Fruit fly (Drosophila melanogaster): ENCODE data around the gene CG43731.

The CG43731 gene

DNA sequence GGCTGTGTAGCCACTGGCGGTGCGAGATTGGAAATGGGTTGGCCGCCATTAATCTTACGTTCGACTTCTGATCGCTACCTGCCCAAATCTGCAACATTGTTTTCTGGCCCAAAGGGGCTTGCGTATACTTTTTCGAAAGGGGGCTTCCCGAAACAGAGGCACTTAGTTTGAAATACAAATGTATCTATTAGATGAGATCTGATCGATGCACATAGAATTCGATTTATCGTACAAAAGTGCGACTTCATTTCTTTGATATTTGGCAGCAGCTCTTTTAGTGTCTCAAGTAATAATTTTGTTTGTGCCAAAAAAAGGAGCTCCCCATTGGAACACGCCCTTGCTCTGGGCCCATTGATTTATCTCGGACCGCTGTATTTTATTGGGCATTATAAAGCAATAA is 30.1 kb upstream of the CG43731 start:
- TF ChIP-seq vri (GFP tag; optimal IDR thresholded peaks at IDR 0.05) (no peak), CG6163 (GFP tag; IDR thresholded peaks at IDR 0.05) (no peak), Smox (GFP tag; optimal IDR thresholded peaks at IDR 0.05) (peak; percentile 21), spab (GFP tag; optimal IDR thresholded peaks at IDR 0.05) (no peak), CG11902 (GFP tag; optimal IDR thresholded peaks at IDR 0.05) (no peak), topi (GFP tag; optimal IDR thresholded peaks at IDR 0.05) (peak; percentile 20), CG34406 (GFP tag; optimal IDR thresholded peaks at IDR 0.05) (no peak), Eip78C (GFP tag) (peak; percentile 56), dsx (GFP tag; optimal IDR thresholded peaks at IDR 0.05; ENCODE audit: poor library complexity, severe bottlenecking) (peak; percentile 82), fd59A (GFP tag; optimal IDR thresholded peaks at IDR 0.05) (no peak), esn (GFP tag; optimal IDR thresholded peaks at IDR 0.05) (peak; percentile 15), net (GFP tag; optimal IDR thresholded peaks at IDR 0.05) (no peak), Blimp-1 (GFP tag; optimal IDR thresholded peaks at IDR 0.05) (no peak), pdm3 (GFP tag; optimal IDR thresholded peaks at IDR 0.05) (no peak), CG3919 (GFP tag; optimal IDR thresholded peaks at IDR 0.05) (no peak), Hr39 (GFP tag; optimal IDR thresholded peaks at IDR 0.05) (peak; percentile 9), svp (GFP tag) (peak; percentile 62), CG11294 (GFP tag; IDR thresholded peaks at IDR 0.05) (no peak), Met (GFP tag; optimal IDR thresholded peaks at IDR 0.05) (peak; percentile 25), Hr4 (GFP tag; optimal IDR thresholded peaks at IDR 0.05) (no peak), CG4318 (GFP tag; optimal IDR thresholded peaks at IDR 0.05) (no peak), lz (GFP tag; optimal IDR thresholded peaks at IDR 0.05) (peak; percentile 5)

DNA sequence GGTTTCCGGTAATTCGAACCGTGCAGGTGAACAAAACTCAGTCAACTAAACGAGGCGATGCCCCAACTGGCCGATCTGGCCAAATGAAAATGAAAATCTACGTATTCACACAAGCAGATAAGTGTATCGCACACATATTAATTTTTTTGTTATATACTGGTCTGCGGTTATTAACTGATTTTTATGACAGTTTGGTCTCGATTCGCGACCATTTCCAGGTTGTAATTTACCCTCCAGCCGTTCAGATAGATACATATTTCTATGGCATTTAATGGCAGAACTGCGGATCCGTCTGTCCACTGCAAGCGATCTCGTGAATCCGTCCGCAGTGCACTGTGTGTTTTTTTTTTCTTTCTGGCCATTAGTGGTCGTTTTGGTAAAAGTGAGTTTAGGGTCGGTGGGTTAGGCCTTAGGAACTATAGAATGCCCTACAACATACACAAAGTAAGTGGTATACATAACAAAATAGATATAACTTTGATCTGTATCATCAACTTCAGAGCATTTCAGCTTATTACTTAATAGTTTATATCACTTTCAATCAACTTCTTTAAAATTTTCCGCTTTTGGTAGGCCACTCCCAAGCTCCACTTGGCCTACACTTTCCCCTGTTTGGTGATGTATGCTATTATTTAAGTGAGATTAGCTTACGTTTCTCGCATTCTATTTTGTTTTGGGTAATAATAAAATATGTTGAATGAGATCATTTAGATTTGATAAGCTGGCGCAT is 27.6 kb upstream of the CG43731 start, which contains the start of gene CG17572:
Gene CG17572, minus strand, starts transcription at position 51 of the 730 bp plus-strand sequence.
- TF ChIP-seq ss (GFP tag; optimal IDR thresholded peaks at IDR 0.05) (no peak), cyc (GFP tag; optimal IDR thresholded peaks at IDR 0.05) (no peak), Eip78C (GFP tag) (peak; percentile 13)

DNA sequence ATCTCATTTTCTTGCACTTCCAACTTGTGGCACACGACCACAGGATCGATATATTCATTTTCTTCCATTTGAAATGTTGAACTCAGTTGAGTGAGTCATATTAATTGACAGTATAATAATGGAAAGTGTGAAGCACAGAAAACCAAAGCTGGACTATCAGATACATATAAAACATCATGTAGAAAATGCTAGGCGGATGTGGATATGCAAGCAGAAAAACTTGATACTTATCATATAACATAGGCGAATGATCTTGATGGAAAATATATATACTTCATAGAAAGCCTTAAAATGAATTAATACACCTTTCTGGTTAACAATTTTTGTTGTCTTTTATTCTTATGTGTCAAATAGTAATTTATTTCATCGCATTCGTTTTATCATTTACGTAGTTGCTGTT is 22.9 kb upstream of the CG43731 start, which contains the start of gene CG10700:
Gene CG10700, minus strand, starts transcription at position 101 of the 400 bp plus-strand sequence.
- TF ChIP-seq Ets96B (tag; optimal IDR thresholded peaks at IDR 0.05) (no peak), lz (GFP tag; optimal IDR thresholded peaks at IDR 0.05) (no peak), CG8119 (GFP tag; IDR thresholded peaks at IDR 0.05) (no peak), Hr4 (GFP tag; optimal IDR thresholded peaks at IDR 0.05) (no peak), spab (GFP tag; optimal IDR thresholded peaks at IDR 0.05) (no peak), CG10669 (GFP tag; optimal IDR thresholded peaks at IDR 0.05) (no peak), CG11902 (GFP tag; optimal IDR thresholded peaks at IDR 0.05) (no peak), Ets21C (GFP tag; optimal IDR thresholded peaks at IDR 0.05) (no peak), vri (GFP tag; optimal IDR thresholded peaks at IDR 0.05) (no peak), CG9139 (GFP tag; optimal IDR thresholded peaks at IDR 0.05) (no peak), OdsH (GFP tag; optimal IDR thresholded peaks at IDR 0.05) (no peak), fd85E (GFP tag; optimal IDR thresholded peaks at IDR 0.05) (no peak), CG10631 (GFP tag; optimal IDR thresholded peaks at IDR 0.05) (no peak), CG11762 (GFP tag; optimal IDR thresholded peaks at IDR 0.05; ENCODE audit: insufficient read depth) (no peak), CG31627 (GFP tag; optimal IDR thresholded peaks at IDR 0.05) (no peak), CG8632 (GFP tag; optimal IDR thresholded peaks at IDR 0.05) (no peak)

DNA sequence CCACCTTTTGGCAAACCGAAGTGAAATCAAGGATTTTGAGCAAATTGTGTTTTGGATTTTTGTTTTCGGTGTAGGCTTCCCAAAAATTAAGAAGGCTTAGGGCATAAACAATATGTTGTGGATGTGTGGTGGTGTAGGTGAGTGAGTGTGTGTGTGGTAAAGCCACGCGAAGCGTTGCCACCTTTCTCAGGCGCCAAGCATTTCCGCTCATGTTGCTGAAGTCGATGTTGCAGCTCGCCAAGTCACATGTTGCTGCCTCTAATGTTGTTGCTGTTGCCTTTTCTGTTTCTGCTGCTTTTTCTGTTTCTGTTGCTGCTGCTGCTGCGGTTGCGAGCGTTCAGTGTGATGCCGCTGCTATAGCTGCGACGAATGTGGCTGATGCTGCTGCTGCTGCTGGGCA is 22.1 kb upstream of the CG43731 start:
- TF ChIP-seq cyc (GFP tag; optimal IDR thresholded peaks at IDR 0.05), result no peak
- no peak for TF ChIP-seq Smox (GFP tag; optimal IDR thresholded peaks at IDR 0.05)
- TF ChIP-seq Hr39 (GFP tag; optimal IDR thresholded peaks at IDR 0.05), result no peak
- TF ChIP-seq CG11294 (GFP tag; IDR thresholded peaks at IDR 0.05), result no peak
- no peak for TF ChIP-seq topi (GFP tag; optimal IDR thresholded peaks at IDR 0.05)
- no peak for TF ChIP-seq CG11902 (GFP tag; optimal IDR thresholded peaks at IDR 0.05)
- no peak for TF ChIP-seq vri (GFP tag; optimal IDR thresholded peaks at IDR 0.05)
